Worm (Caenorhabditis elegans) whole organism, L4 larva: ENCODE data around the gene idpp-3.

ENCODE experiments used
- D1046.2 ChIP-seq: fragments of 200-800 bp; sonication (Bioruptor generic); IDR thresholded peaks from 2 replicates; pipeline ENCODE4 v1.3.6; 2022; ENCODE audit warnings: missing genetic modification characterization, missing compliant biosample characterization
- F10B5.3 ChIP-seq: sonication (generic microtip); optimal IDR thresholded peaks from 2 replicates; lab custom pipeline; 2016; ENCODE audit warnings: mild to moderate bottlenecking, missing genetic modification characterization, missing compliant biosample characterization
- F26F4.8 ChIP-seq: fragments of 200-800 bp; sonication (Bioruptor generic); conservative IDR thresholded peaks from 2 replicates; pipeline ENCODE4 v1.3.6; 2022; ENCODE audit warnings: missing genetic modification characterization, missing compliant biosample characterization
- F37D6.2 ChIP-seq: sonication (generic microtip); optimal IDR thresholded peaks from 2 replicates; lab custom pipeline; 2016; ENCODE audit warnings: mild to moderate bottlenecking, missing genetic modification characterization, missing compliant biosample characterization
- T20F7.1 ChIP-seq: fragments of 200-800 bp; sonication (Bioruptor generic); optimal IDR thresholded peaks from 2 replicates; lab custom pipeline; 2018; ENCODE audit warnings: mild to moderate bottlenecking, missing genetic modification characterization, missing compliant biosample characterization
- Y105C5A.15 ChIP-seq: fragments of 200-800 bp; sonication (Bioruptor generic); IDR thresholded peaks from 2 replicates; pipeline ENCODE4 v1.3.6; 2022; ENCODE audit warnings: missing genetic modification characterization, missing compliant biosample characterization
- Y48G9A.11 ChIP-seq: fragments of 200-800 bp; sonication (Bioruptor generic); IDR thresholded peaks from 2 replicates; pipeline ENCODE4 v1.3.6; 2022; ENCODE audit warnings: missing genetic modification reagents, missing genetic modification characterization, missing compliant biosample characterization
- aha-1 ChIP-seq: fragments of 150-350 bp; peaks from one replicate; lab custom pipeline; 2014; ENCODE audit warnings: missing biosample characterization, missing genetic modification characterization
- arid-1 ChIP-seq: fragments of 200-800 bp; sonication (Bioruptor generic); conservative IDR thresholded peaks from 2 replicates; pipeline ENCODE4 v1.3.6; 2022; ENCODE audit warnings: missing genetic modification reagents, missing genetic modification characterization, missing compliant biosample characterization
- attf-4 ChIP-seq: sonication (generic microtip); optimal IDR thresholded peaks from 3 replicates; lab custom pipeline; 2017; ENCODE audit warnings: missing biosample characterization, missing genetic modification characterization
- ceh-28 ChIP-seq: fragments of 150-350 bp; optimal IDR thresholded peaks from 2 replicates; lab custom pipeline; 2014; ENCODE audit warnings: missing biosample characterization, missing genetic modification reagents, missing genetic modification characterization
- ceh-62 ChIP-seq: sonication (generic microtip); optimal IDR thresholded peaks from 2 replicates; lab custom pipeline; 2017; ENCODE audit warnings: missing biosample characterization, missing genetic modification characterization
- ceh-82 ChIP-seq: sonication (generic microtip); optimal IDR thresholded peaks from 2 replicates; lab custom pipeline; 2017; ENCODE audit warnings: missing biosample characterization, missing genetic modification characterization
- daf-12 ChIP-seq: fragments of 150-350 bp; optimal IDR thresholded peaks from 2 replicates; lab custom pipeline; 2014; ENCODE audit warnings: missing biosample characterization, missing genetic modification reagents, missing genetic modification characterization
- daf-19 ChIP-seq: fragments of 200-800 bp; sonication (Bioruptor generic); conservative IDR thresholded peaks from 2 replicates; pipeline ENCODE4 v1.3.6; 2022; ENCODE audit warnings: missing genetic modification characterization, missing compliant biosample characterization
- dmd-6 ChIP-seq: fragments of 200-800 bp; sonication (Bioruptor generic); IDR thresholded peaks from 2 replicates; pipeline ENCODE4 v1.3.6; 2022; ENCODE audit warnings: missing genetic modification reagents, missing genetic modification characterization, missing compliant biosample characterization
- dmd-8 ChIP-seq: fragments of 200-800 bp; sonication (Bioruptor generic); IDR thresholded peaks from 2 replicates; pipeline ENCODE4 v1.3.6; 2022; ENCODE audit warnings: missing genetic modification characterization, missing compliant biosample characterization
- dmd-9 ChIP-seq: fragments of 200-800 bp; sonication (Bioruptor generic); IDR thresholded peaks from 2 replicates; pipeline ENCODE4 v1.3.6; 2022; ENCODE audit warnings: missing genetic modification reagents, missing genetic modification characterization, missing compliant biosample characterization
- dpl-1 ChIP-seq: fragments of 150-350 bp; optimal IDR thresholded peaks from 2 replicates; lab custom pipeline; 2014; ENCODE audit warnings: missing biosample characterization, missing genetic modification reagents, missing genetic modification characterization
- duxl-1 ChIP-seq: sonication (generic microtip); optimal IDR thresholded peaks from 2 replicates; lab custom pipeline; 2016; ENCODE audit warnings: mild to moderate bottlenecking, missing genetic modification characterization, moderate library complexity, missing compliant biosample characterization; ENCODE audit not compliant: poor library complexity
- dve-1 ChIP-seq: sonication (generic microtip); optimal IDR thresholded peaks from 2 replicates; lab custom pipeline; 2017; ENCODE audit warnings: antibody characterized with exemption, mild to moderate bottlenecking, missing genetic modification characterization, missing compliant biosample characterization; ENCODE audit not compliant: insufficient read depth
- fkh-10 ChIP-seq: fragments of 150-350 bp; optimal IDR thresholded peaks from 2 replicates; lab custom pipeline; 2014; ENCODE audit warnings: missing biosample characterization, missing genetic modification reagents, missing genetic modification characterization
- fos-1 ChIP-seq: fragments of 150-350 bp; optimal IDR thresholded peaks from 2 replicates; lab custom pipeline; 2014; ENCODE audit warnings: missing biosample characterization, missing genetic modification characterization
- hlh-11 ChIP-seq: fragments of 200-800 bp; sonication (Bioruptor generic); optimal IDR thresholded peaks from 2 replicates; lab custom pipeline; 2018; ENCODE audit warnings: mild to moderate bottlenecking, missing genetic modification characterization, missing compliant biosample characterization
- hlh-30 ChIP-seq: sonication (generic microtip); optimal IDR thresholded peaks from 2 replicates; lab custom pipeline; 2017; ENCODE audit warnings: antibody characterized with exemption, mild to moderate bottlenecking, missing genetic modification characterization, missing compliant biosample characterization; ENCODE audit not compliant: insufficient read depth
- jun-1 ChIP-seq: fragments of 150-350 bp; optimal IDR thresholded peaks from 2 replicates; lab custom pipeline; 2014; ENCODE audit warnings: missing biosample characterization, missing genetic modification reagents, missing genetic modification characterization
- lin-13 ChIP-seq: fragments of 150-350 bp; optimal IDR thresholded peaks from 2 replicates; lab custom pipeline; 2014; ENCODE audit warnings: missing biosample characterization, missing genetic modification reagents, missing genetic modification characterization
- lin-38 ChIP-seq: fragments of 200-800 bp; sonication (Bioruptor generic); IDR thresholded peaks from 2 replicates; pipeline ENCODE4 v1.3.6; 2022; ENCODE audit warnings: missing genetic modification reagents, missing genetic modification characterization, missing compliant biosample characterization
- lir-3 ChIP-seq: sonication (generic microtip); optimal IDR thresholded peaks from 2 replicates; lab custom pipeline; 2016; ENCODE audit warnings: mild to moderate bottlenecking, missing genetic modification characterization, missing compliant biosample characterization
- lsy-2 ChIP-seq, 2 experiments: fragments of 150-350 bp in 1 of 2; sonication (generic microtip) in 1 of 2; optimal IDR thresholded peaks; 2 replicates each; lab custom pipeline; 2014 to 2017; ENCODE audit warnings: missing biosample characterization in 2 of 2, missing genetic modification characterization in 2 of 2
- madf-5 ChIP-seq, 2 experiments: fragments of 200-800 bp; sonication (Bioruptor generic); IDR thresholded peaks; 2 replicates each; pipeline ENCODE4 v1.3.6; 2022; ENCODE audit warnings: missing compliant biosample characterization in 2 of 2, missing genetic modification characterization in 2 of 2
- mdl-1 ChIP-seq, 2 experiments: fragments of 150-350 bp in 1 of 2; sonication (generic microtip) in 1 of 2; optimal IDR thresholded peaks; 2 replicates each; lab custom pipeline; 2014 to 2017; ENCODE audit warnings: missing biosample characterization in 2 of 2, missing genetic modification characterization in 2 of 2
- mep-1 ChIP-seq: fragments of 150-350 bp; sonication (generic microtip); optimal IDR thresholded peaks from 3 replicates; lab custom pipeline; 2014; ENCODE audit warnings: missing biosample characterization, missing genetic modification characterization
- mxl-3 ChIP-seq: fragments of 200-800 bp; sonication (Bioruptor generic); optimal IDR thresholded peaks from 2 replicates; lab custom pipeline; 2018; ENCODE audit warnings: mild to moderate bottlenecking, missing genetic modification characterization, missing compliant biosample characterization
- nhr-11 ChIP-seq: fragments of 150-350 bp; optimal IDR thresholded peaks from 2 replicates; lab custom pipeline; 2014; ENCODE audit warnings: missing biosample characterization, missing genetic modification characterization
- nhr-111 ChIP-seq: fragments of 200-800 bp; sonication (Bioruptor generic); optimal IDR thresholded peaks from 2 replicates; lab custom pipeline; 2018; ENCODE audit warnings: mild to moderate bottlenecking, missing genetic modification characterization, missing compliant biosample characterization
- nhr-28 ChIP-seq: fragments of 150-350 bp; optimal IDR thresholded peaks from 2 replicates; lab custom pipeline; 2014; ENCODE audit warnings: missing biosample characterization, missing genetic modification characterization
- nhr-77 ChIP-seq: fragments of 150-350 bp; optimal IDR thresholded peaks from 2 replicates; lab custom pipeline; 2014; ENCODE audit warnings: missing biosample characterization, missing genetic modification characterization
- php-3 ChIP-seq: fragments of 200-800 bp; sonication (Bioruptor generic); IDR thresholded peaks from 2 replicates; pipeline ENCODE4 v1.3.6; 2022; ENCODE audit warnings: missing genetic modification reagents, missing genetic modification characterization, missing compliant biosample characterization
- pqm-1 ChIP-seq: sonication (generic microtip); optimal IDR thresholded peaks from 2 replicates; lab custom pipeline; 2017; ENCODE audit warnings: missing biosample characterization, missing genetic modification characterization
- rbr-2 ChIP-seq: sonication (generic microtip); optimal IDR thresholded peaks from 2 replicates; lab custom pipeline; 2016; ENCODE audit warnings: missing genotype, missing genetic modification characterization, missing compliant biosample characterization
- set-16 ChIP-seq: fragments of 200-800 bp; sonication (Bioruptor generic); IDR thresholded peaks from 2 replicates; pipeline ENCODE4 v1.3.6; 2022; ENCODE audit warnings: missing genetic modification reagents, missing genetic modification characterization, missing compliant biosample characterization
- snpc-4 ChIP-seq: fragments of 150-350 bp; optimal IDR thresholded peaks from 2 replicates; lab custom pipeline; 2014; ENCODE audit warnings: missing biosample characterization, missing genetic modification characterization
- spr-1 ChIP-seq: sonication (generic microtip); optimal IDR thresholded peaks from 2 replicates; lab custom pipeline; 2016; ENCODE audit warnings: mild to moderate bottlenecking, missing genetic modification characterization, missing compliant biosample characterization
- unc-130 ChIP-seq: sonication (generic microtip); optimal IDR thresholded peaks from 2 replicates; lab custom pipeline; 2016; ENCODE audit warnings: missing genetic modification reagents, missing genetic modification characterization, missing compliant biosample characterization
- unc-62 ChIP-seq, 3 experiments: fragments of 150-350 bp in 1 of 3; sonication (generic microtip); optimal IDR thresholded peaks in 2 of 3; peaks in 1 of 3; 1 replicate in 1 of 3; 2 replicates in 2 of 3; lab custom pipeline; 2014 to 2017; ENCODE audit warnings: missing biosample characterization in 3 of 3, missing genetic modification characterization in 3 of 3, missing genetic modification reagents in 3 of 3, missing genotype in 1 of 3
- zag-1 ChIP-seq: fragments of 150-350 bp; optimal IDR thresholded peaks from 2 replicates; lab custom pipeline; 2014; ENCODE audit warnings: missing biosample characterization, missing genetic modification characterization
- zfp-2 ChIP-seq: sonication (generic microtip); optimal IDR thresholded peaks from 2 replicates; lab custom pipeline; 2016; ENCODE audit warnings: mild to moderate bottlenecking, missing genetic modification characterization, missing compliant biosample characterization
- zip-2 ChIP-seq: fragments of 150-350 bp; optimal IDR thresholded peaks from 2 replicates; lab custom pipeline; 2014; ENCODE audit warnings: missing biosample characterization, missing genetic modification characterization
- ztf-7 ChIP-seq: fragments of 150-350 bp; optimal IDR thresholded peaks from 2 replicates; lab custom pipeline; 2014; ENCODE audit warnings: missing biosample characterization, missing genetic modification characterization

The idpp-3 gene

ce11 chrX:14975467-14976167 lies 14.2 kb upstream of the idpp-3 start, which contains the start of gene F20D1.3:
Gene F20D1.3 (plus strand): TSS chrX:14976117.
- TF ChIP-seq unc-130 (GFP tag; lab: Kevin White, UChicago) (no peak), php-3 (GFP tag; lab: Robert Waterston, UW) (no peak), duxl-1 (tag; lab: Kevin White, UChicago) (no peak), unc-62 (GFP tag; optimal IDR thresholded peaks at IDR 0.05 in 1 of 2; lab: Kevin White, UChicago) (peak in 1 of 2 experiments; percentile 79), unc-62 (tag; optimal IDR thresholded peaks at IDR 0.05; lab: Kevin White, UChicago) (no peak), F37D6.2 (tag; lab: Kevin White, UChicago) (no peak), nhr-111 (no peak), lin-38 (GFP tag; lab: Robert Waterston, UW) (peak; percentile 68), dve-1 (tag; lab: Kevin White, UChicago) (peak; percentile 75), Y48G9A.11 (GFP tag; lab: Robert Waterston, UW) (no peak), aha-1 (tag; lab: Kevin White, UChicago) (peak; percentile 97), rbr-2 (tag; lab: Kevin White, UChicago) (peak; percentile 59), ztf-7 (tag; lab: Kevin White, UChicago) (peak; percentile 0), snpc-4 (tag; lab: Kevin White, UChicago) (no peak), dmd-6 (GFP tag; lab: Robert Waterston, UW) (peak; percentile 32; the same call in 1 of the 2 replicates), lin-13 (GFP tag; lab: Kevin White, UChicago) (peak; percentile 60), lsy-2 (tag; optimal IDR thresholded peaks at IDR 0.05; lab: Kevin White, UChicago) (peak; percentile 17 to 70), dmd-8 (GFP tag; lab: Robert Waterston, UW) (no peak), D1046.2 (GFP tag; lab: Robert Waterston, UW) (0 out of 2 replicates have a peak, but pooled peaks have one; percentile 44), Y105C5A.15 (GFP tag; lab: Robert Waterston, UW) (no peak), madf-5 (GFP tag; IDR thresholded peaks at IDR 0.05; lab: Robert Waterston, UW) (no peak), lir-3 (tag; lab: Kevin White, UChicago) (no peak), mxl-3 (GFP tag; lab: Kevin White, UChicago) (peak; percentile 72), hlh-30 (tag; lab: Kevin White, UChicago) (peak; percentile 70), F10B5.3 (tag; lab: Kevin White, UChicago) (no peak), nhr-77 (peak; percentile 29), hlh-11 (tag; lab: Kevin White, UChicago) (peak; percentile 80), T20F7.1 (GFP tag; lab: Kevin White, UChicago) (peak; percentile 72), dmd-9 (GFP tag; lab: Robert Waterston, UW) (no peak), zip-2 (tag; lab: Kevin White, UChicago) (no peak), fkh-10 (GFP tag; lab: Kevin White, UChicago) (peak; percentile 61), pqm-1 (tag; lab: Kevin White, UChicago) (no peak), mdl-1 (tag; optimal IDR thresholded peaks at IDR 0.05; lab: Kevin White, UChicago) (peak in 1 of 2 experiments; percentile 85), set-16 (no peak), dpl-1 (peak; percentile 65), daf-19 (GFP tag; lab: Robert Waterston, UW) (no peak), nhr-28 (tag; lab: Kevin White, UChicago) (peak; percentile 89), daf-12 (tag; lab: Kevin White, UChicago) (no peak), ceh-62 (tag; lab: Kevin White, UChicago) (no peak), jun-1 (tag; lab: Kevin White, UChicago) (peak; percentile 60), F26F4.8 (GFP tag; lab: Robert Waterston, UW) (no peak), nhr-11 (tag; lab: Kevin White, UChicago) (peak; percentile 38), ceh-82 (no peak), spr-1 (peak; percentile 11), ceh-28 (tag; lab: Kevin White, UChicago) (no peak), zfp-2 (tag; lab: Kevin White, UChicago) (no peak), mep-1 (peak; percentile 86), attf-4 (no peak), fos-1 (no peak), arid-1 (no peak), zag-1 (tag; lab: Kevin White, UChicago) (no peak)
